Fruit fly (Drosophila melanogaster): ENCODE measurements around the gene CG4230.
A peak's percentile ranks its signal among the peaks of the same experiment; 100 is the strongest.

CG4230 gene

DNA sequence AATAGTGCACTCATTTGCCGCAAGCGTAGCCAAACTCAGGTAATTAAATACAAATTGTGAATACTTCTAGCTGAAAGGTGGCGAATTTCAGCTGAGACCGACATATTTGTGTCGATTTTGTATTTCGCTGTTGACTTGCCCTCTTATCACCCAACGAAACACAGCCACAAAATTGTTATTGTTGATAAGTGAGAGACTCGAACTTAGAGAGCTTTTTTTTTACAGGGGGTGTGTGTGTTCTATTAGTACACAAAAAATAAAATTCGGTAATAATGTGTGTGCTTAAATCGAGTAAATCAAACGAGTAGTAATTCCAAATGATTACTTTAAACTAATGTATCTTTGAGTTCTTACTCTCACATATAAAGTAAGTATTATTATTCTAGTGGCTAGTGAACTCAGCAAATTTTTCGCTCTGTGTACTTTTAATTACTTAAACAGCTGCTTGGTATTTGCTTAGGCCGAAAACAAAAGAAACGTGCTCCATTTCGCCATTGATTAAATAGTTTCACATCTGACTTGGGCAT is 35.0 kb upstream of the CG4230 start (continued):
- TF ChIP-seq lz (GFP tag; optimal IDR thresholded peaks at IDR 0.05) (peak; percentile 54), svp (GFP tag) (peak; percentile 74), cyc (GFP tag; optimal IDR thresholded peaks at IDR 0.05) (peak; percentile 5), CG6808 (GFP tag; optimal IDR thresholded peaks at IDR 0.05) (no peak), net (GFP tag; optimal IDR thresholded peaks at IDR 0.05) (no peak), CG3032 (tag; optimal IDR thresholded peaks at IDR 0.05) (no peak), dsx (GFP tag; optimal IDR thresholded peaks at IDR 0.05; ENCODE audit: poor library complexity, severe bottlenecking) (no peak), CG32006 (GFP tag; optimal IDR thresholded peaks at IDR 0.05) (no peak), esn (GFP tag; optimal IDR thresholded peaks at IDR 0.05) (peak; percentile 73)

DNA sequence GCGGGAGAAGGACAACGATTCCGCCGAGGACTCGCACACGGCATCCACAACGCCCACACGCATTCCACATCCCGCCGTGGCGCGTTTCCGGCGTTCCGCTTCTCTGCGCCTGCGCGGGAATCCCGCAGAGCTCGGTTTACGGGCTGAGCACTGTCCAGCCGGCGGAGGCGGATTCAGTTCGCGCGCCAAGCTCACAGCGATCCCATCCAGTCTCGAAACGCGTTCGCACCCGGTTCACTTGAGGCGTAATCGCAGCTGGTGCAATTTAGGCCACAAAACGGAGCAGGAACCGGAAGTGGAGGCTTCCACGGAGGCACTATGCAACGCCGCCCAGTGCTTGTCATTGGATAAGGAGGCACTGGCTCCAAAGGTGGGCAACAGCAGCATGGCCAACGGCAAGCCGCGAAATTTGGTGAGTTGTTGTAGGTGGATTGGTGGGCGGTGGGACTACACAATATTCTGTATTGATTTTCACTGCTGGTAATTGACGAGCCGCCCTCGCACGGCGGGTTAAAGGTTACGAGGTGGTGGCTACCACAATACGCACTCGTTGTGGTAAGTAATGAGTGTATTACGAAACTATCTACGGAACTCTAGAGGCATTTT is 33.1 kb upstream of the CG4230 start:
- no peak for TF ChIP-seq OdsH (GFP tag; optimal IDR thresholded peaks at IDR 0.05)
- TF ChIP-seq Eip78C (GFP tag), result no peak

DNA sequence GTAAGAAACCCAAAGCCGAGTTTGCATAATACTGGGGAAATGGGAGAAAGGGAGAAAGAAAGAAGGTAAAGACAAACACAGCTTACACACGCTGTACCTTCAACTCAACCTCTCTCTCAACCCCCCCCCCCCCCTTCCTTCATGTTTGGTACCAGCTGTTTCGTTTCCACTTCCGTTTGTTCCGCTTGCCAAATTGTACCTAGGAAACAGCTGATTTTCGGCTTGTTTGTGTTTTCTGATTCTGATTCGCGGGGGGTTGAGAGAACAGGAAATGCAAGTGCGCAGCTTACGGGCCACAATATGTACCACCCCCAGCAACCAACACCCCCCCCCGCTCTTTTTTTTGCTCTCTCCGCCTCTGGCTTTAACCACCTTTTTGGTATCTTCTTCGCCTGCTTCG is 32.1 kb upstream of the CG4230 start:
- TF ChIP-seq CG6854 (GFP tag; optimal IDR thresholded peaks at IDR 0.05), result peak; percentile 20
- TF ChIP-seq CG6276 (GFP tag; optimal IDR thresholded peaks at IDR 0.05), result peak; percentile 80
- TF ChIP-seq CG3919 (GFP tag; optimal IDR thresholded peaks at IDR 0.05), result no peak

DNA sequence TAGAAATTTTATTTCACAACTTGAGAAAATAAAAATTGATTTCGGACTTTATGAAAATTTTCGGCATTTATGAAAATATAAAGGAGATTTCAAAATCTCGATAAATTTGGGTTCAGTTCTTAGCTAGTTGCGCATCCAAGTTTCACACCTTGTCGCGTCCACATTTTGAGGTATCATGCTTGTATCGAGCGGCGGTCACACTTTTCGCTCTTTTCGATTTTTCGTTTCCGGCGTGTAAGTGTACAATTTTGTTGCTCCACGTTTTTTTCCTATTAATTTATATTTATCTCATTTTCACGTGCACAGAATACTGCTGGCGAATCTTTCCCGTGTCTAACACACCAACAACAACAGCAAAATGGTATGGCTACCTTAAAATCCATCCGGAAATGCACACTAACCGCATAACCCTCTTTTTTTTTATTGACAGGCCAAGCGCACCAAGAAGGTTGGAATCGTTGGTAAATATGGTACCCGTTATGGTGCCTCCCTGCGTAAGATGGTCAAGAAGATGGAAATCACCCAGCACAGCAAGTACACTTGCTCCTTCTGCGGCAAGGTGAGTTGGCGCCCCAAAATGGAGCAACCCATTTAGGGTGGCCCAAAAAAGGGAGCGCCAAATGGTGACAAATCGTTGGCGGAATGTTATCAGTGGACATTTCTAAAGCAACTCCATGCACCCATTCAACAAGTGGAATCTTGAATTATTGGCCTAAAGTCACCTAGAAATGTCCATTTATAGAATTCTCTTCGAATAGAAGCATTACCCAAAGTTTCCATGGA is 25.0 kb upstream of the CG4230 start, which contains the start of gene RpL37A:
Gene RpL37A (plus strand): TSS at position 161 of the 783 bp plus-strand sequence.
- peak; percentile 79 for TF ChIP-seq net (GFP tag; optimal IDR thresholded peaks at IDR 0.05)
- TF ChIP-seq svp (GFP tag), result no peak
- peak; percentile 46 for TF ChIP-seq CG7368 (GFP tag; optimal IDR thresholded peaks at IDR 0.05)
- peak; percentile 16; the same call in 1 of the 3 replicates for TF ChIP-seq CG8119 (GFP tag; IDR thresholded peaks at IDR 0.05)
- peak; percentile 82 for TF ChIP-seq topi (GFP tag; optimal IDR thresholded peaks at IDR 0.05)
- TF ChIP-seq lz (GFP tag; optimal IDR thresholded peaks at IDR 0.05), result peak; percentile 52
- peak; percentile 61 for TF ChIP-seq CG31627 (GFP tag; optimal IDR thresholded peaks at IDR 0.05)
- TF ChIP-seq Ets96B (tag; optimal IDR thresholded peaks at IDR 0.05), result no peak
- no peak for TF ChIP-seq Smox (GFP tag; optimal IDR thresholded peaks at IDR 0.05)
- peak; percentile 75 for TF ChIP-seq Sox102F (GFP tag; optimal IDR thresholded peaks at IDR 0.05)
- no peak for TF ChIP-seq Gug (GFP tag; IDR thresholded peaks at IDR 0.05)
- peak; percentile 49 for TF ChIP-seq CG6792 (GFP tag; optimal IDR thresholded peaks at IDR 0.05)
- TF ChIP-seq CG6163 (GFP tag; IDR thresholded peaks at IDR 0.05), result peak; percentile 85
- peak; percentile 92 for TF ChIP-seq Eip78C (GFP tag)
- no peak for TF ChIP-seq Eip93F (GFP tag; optimal IDR thresholded peaks at IDR 0.05)
- TF ChIP-seq Blimp-1 (GFP tag; optimal IDR thresholded peaks at IDR 0.05), result peak; percentile 54
- no peak for TF ChIP-seq Sox15 (GFP tag; optimal IDR thresholded peaks at IDR 0.05)
- peak; percentile 33 for TF ChIP-seq Sox14 (GFP tag; optimal IDR thresholded peaks at IDR 0.05)
- TF ChIP-seq eg (GFP tag; IDR thresholded peaks at IDR 0.05), result no peak; the same call in 2 of the 3 replicates
- no peak for TF ChIP-seq CG1621 (tag; optimal IDR thresholded peaks at IDR 0.05)
- TF ChIP-seq CG6808 (GFP tag; optimal IDR thresholded peaks at IDR 0.05), result peak; percentile 56
- TF ChIP-seq CG8632 (GFP tag; optimal IDR thresholded peaks at IDR 0.05), result peak; percentile 27
- TF ChIP-seq CG3032 (tag; optimal IDR thresholded peaks at IDR 0.05), result peak; percentile 62
- TF ChIP-seq CG6276 (GFP tag; optimal IDR thresholded peaks at IDR 0.05), result no peak
- no peak for TF ChIP-seq pdm3 (GFP tag; optimal IDR thresholded peaks at IDR 0.05)
- TF ChIP-seq fd59A (GFP tag; optimal IDR thresholded peaks at IDR 0.05), result peak; percentile 33
- TF ChIP-seq CG10669 (GFP tag; optimal IDR thresholded peaks at IDR 0.05), result peak; percentile 99
- peak; percentile 40 for TF ChIP-seq OdsH (GFP tag; optimal IDR thresholded peaks at IDR 0.05)
- TF ChIP-seq CG16779 (tag; optimal IDR thresholded peaks at IDR 0.05), result peak; percentile 69
- peak; percentile 53 for TF ChIP-seq acj6 (GFP tag; optimal IDR thresholded peaks at IDR 0.05)
- TF ChIP-seq CG6854 (GFP tag; optimal IDR thresholded peaks at IDR 0.05), result peak; percentile 94
- peak; percentile 7; the same call in 1 of the 2 replicates for TF ChIP-seq CG11294 (GFP tag; IDR thresholded peaks at IDR 0.05)
- peak; percentile 59 to 81 for TF ChIP-seq ss (GFP tag; optimal IDR thresholded peaks at IDR 0.05)
- peak; percentile 60 for TF ChIP-seq Hr39 (GFP tag; optimal IDR thresholded peaks at IDR 0.05)
- peak; percentile 71 for TF ChIP-seq fkh (GFP tag; optimal IDR thresholded peaks at IDR 0.05)
- peak; percentile 68 for TF ChIP-seq CG34406 (GFP tag; optimal IDR thresholded peaks at IDR 0.05)
- no peak for TF ChIP-seq CG11762 (GFP tag; optimal IDR thresholded peaks at IDR 0.05; ENCODE audit: insufficient read depth)
